Worm (Caenorhabditis elegans): Measurements from ENCODE around the gene sre-55.

Gene sre-55

DNA sequence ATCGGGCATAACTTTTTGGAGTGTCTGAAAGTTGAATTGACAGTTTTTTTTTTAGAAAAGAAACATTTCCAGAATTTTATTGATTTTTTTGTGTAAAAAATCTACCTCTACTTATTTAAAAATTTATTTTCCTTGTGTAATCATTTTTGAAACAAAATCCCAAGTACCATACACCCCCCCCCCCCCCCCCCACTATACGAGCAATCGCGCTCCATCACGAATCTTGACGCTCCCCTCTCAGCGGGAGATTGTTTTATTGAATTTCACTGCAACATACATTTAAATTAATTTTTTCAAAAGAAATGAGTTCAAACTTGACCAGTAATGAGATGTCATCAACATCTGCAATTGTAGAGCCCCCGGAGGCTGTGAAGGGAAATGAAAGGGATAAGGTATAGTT, 10.6 kb downstream of the sre-55 start, which contains the start of gene sop-2:
Gene sop-2 (plus strand): TSS at position 301 of the 400 bp plus-strand sequence.
- no peak for TF ChIP-seq alr-1 (tag; optimal IDR thresholded peaks at IDR 0.05)
- TF ChIP-seq R02D3.7 (tag; optimal IDR thresholded peaks at IDR 0.05), result no peak
- no peak for TF ChIP-seq ztf-11 (tag; optimal IDR thresholded peaks at IDR 0.05)
- TF ChIP-seq ama-1 (optimal IDR thresholded peaks at IDR 0.05), result no peak
- no peak for TF ChIP-seq gmeb-1 (tag; optimal IDR thresholded peaks at IDR 0.05)
- TF ChIP-seq aly-2 (tag; optimal IDR thresholded peaks at IDR 0.05), result no peak
- no peak for TF ChIP-seq nhr-237 (tag; optimal IDR thresholded peaks at IDR 0.05)
- no peak for TF ChIP-seq nhr-10 (tag; optimal IDR thresholded peaks at IDR 0.05)
- TF ChIP-seq nhr-21 (tag; optimal IDR thresholded peaks at IDR 0.05), result no peak
- TF ChIP-seq egl-27 (tag; optimal IDR thresholded peaks at IDR 0.05), result no peak
- no peak for TF ChIP-seq mab-5 (tag; optimal IDR thresholded peaks at IDR 0.05)
- no peak for TF ChIP-seq nhr-23 (tag; optimal IDR thresholded peaks at IDR 0.05)
- no peak for TF ChIP-seq nhr-11 (tag; optimal IDR thresholded peaks at IDR 0.05)
- TF ChIP-seq crh-2 (tag; optimal IDR thresholded peaks at IDR 0.05), result no peak
- TF ChIP-seq mbf-1 (tag; optimal IDR thresholded peaks at IDR 0.05), result no peak
- TF ChIP-seq lin-39 (tag; optimal IDR thresholded peaks at IDR 0.05), result no peak

- TF ChIP-seq unc-55 (GFP tag; optimal IDR thresholded peaks at IDR 0.05) (peak; percentile 24), nhr-129 (tag; optimal IDR thresholded peaks at IDR 0.05) (peak; percentile 28), unc-39 (tag; optimal IDR thresholded peaks at IDR 0.05) (no peak), nhr-25 (tag; optimal IDR thresholded peaks at IDR 0.05) (peak; percentile 17), peb-1 (tag; optimal IDR thresholded peaks at IDR 0.05) (no peak)
Observed at ce11 chrII:12341566-12342223, 12.6 kb downstream of the sre-55 start.

ce11 chrII:12342928-12343327, 13.8 kb downstream of the sre-55 start:
- TF ChIP-seq nhr-237 (tag; optimal IDR thresholded peaks at IDR 0.05), result no peak
- no peak for TF ChIP-seq nhr-129 (tag; optimal IDR thresholded peaks at IDR 0.05)
- no peak for TF ChIP-seq ztf-4 (tag; optimal IDR thresholded peaks at IDR 0.05)
- TF ChIP-seq Y55F3AM.14 (GFP tag; optimal IDR thresholded peaks at IDR 0.05), result no peak
- TF ChIP-seq unc-55 (GFP tag; optimal IDR thresholded peaks at IDR 0.05), result no peak
- TF ChIP-seq nhr-11 (tag; optimal IDR thresholded peaks at IDR 0.05), result no peak
- TF ChIP-seq egl-27 (tag; optimal IDR thresholded peaks at IDR 0.05), result no peak
- no peak for TF ChIP-seq ama-1 (optimal IDR thresholded peaks at IDR 0.05)
- TF ChIP-seq elt-3 (tag; optimal IDR thresholded peaks at IDR 0.05), result no peak
- TF ChIP-seq blmp-1 (tag; optimal IDR thresholded peaks at IDR 0.05; ENCODE audit: insufficient read depth), result no peak

DNA sequence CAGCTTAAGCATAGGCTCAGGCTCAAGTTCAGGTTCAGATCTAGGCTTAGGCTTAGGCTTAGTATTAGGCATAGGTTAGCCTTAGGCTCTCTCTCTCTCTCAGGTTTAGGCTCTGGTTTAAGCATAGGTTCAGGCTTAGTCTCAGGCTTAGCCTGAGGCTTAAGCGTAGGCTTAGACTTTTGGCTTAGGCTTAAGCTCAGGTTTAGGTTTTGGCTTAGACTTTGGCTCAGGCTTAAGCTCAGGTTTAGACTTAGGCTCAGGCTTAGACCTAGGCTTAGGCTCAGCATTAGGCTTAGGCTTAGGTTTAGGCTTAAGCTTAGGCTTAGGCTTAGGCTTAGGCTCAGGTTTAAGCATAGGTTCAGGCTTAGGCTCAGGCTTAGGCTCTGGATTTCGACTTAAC, 14.6 kb downstream of the sre-55 start:
- no peak for TF ChIP-seq ztf-11 (tag; optimal IDR thresholded peaks at IDR 0.05)

DNA sequence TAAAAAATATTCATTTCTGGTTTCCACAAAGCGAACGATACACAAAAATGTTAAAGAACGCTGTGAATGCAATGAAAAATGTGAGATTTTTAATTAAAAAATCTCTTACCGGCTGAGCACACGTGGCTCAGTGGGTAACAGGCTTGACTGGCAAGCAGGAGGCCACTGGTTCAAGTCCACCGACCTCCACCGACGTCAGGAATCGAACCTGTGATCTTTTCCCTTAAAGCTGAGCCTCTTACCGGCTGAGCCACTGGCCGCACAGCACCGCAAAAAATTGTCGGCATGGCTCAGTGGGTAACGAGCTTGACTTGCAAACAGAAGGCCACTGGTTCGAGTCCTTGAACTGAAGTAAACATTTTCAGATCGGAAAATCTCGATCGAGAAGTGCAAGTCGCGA, 15.7 kb downstream of the sre-55 start, which contains the start of gene C44C11.6:
Gene C44C11.6 (plus strand): TSS at position 23 of the 400 bp plus-strand sequence.
- TF ChIP-seq nhr-21 (tag; optimal IDR thresholded peaks at IDR 0.05) (no peak), egl-27 (tag; optimal IDR thresholded peaks at IDR 0.05) (no peak), blmp-1 (tag; optimal IDR thresholded peaks at IDR 0.05; ENCODE audit: insufficient read depth) (no peak), F13H6.1 (tag; optimal IDR thresholded peaks at IDR 0.05) (peak; percentile 5), alr-1 (tag; optimal IDR thresholded peaks at IDR 0.05) (no peak), elt-3 (tag; optimal IDR thresholded peaks at IDR 0.05) (no peak), mab-5 (tag; optimal IDR thresholded peaks at IDR 0.05) (no peak), nhr-129 (tag; optimal IDR thresholded peaks at IDR 0.05) (peak; percentile 11), ceh-16 (tag; optimal IDR thresholded peaks at IDR 0.05) (no peak), sma-3 (GFP tag; optimal IDR thresholded peaks at IDR 0.05) (no peak), fos-1 (tag; optimal IDR thresholded peaks at IDR 0.05) (no peak), C34F6.9 (tag; optimal IDR thresholded peaks at IDR 0.05) (no peak)

- no peak for TF ChIP-seq C34F6.9 (tag; optimal IDR thresholded peaks at IDR 0.05)
- TF ChIP-seq nhr-12 (tag; optimal IDR thresholded peaks at IDR 0.05), result no peak
- TF ChIP-seq R02D3.7 (tag; optimal IDR thresholded peaks at IDR 0.05), result no peak
- no peak for TF ChIP-seq mdl-1 (tag; optimal IDR thresholded peaks at IDR 0.05)
- no peak for TF ChIP-seq nhr-25 (tag; optimal IDR thresholded peaks at IDR 0.05)
- no peak for TF ChIP-seq ceh-82 (tag; optimal IDR thresholded peaks at IDR 0.05)
- TF ChIP-seq elt-1 (tag; optimal IDR thresholded peaks at IDR 0.05), result no peak
- no peak for TF ChIP-seq ztf-1 (GFP tag; conservative IDR thresholded peaks at IDR 0.05)
Observed at ce11 chrII:12346289-12346989, 17.3 kb downstream of the sre-55 start.

All from whole organism, L2 larva.